Fruit fly (Drosophila melanogaster): ENCODE measurements around the gene CG43725.

CG43725 gene

dm6 chr2L:11065106-11065878 is 10.0 kb upstream of the CG43725 start (continued):
- peak; percentile 65 for TF ChIP-seq CG32006 (GFP tag; optimal IDR thresholded peaks at IDR 0.05)
- TF ChIP-seq CG7368 (GFP tag; optimal IDR thresholded peaks at IDR 0.05) = peak; percentile 60
- TF ChIP-seq CG6792 (GFP tag; optimal IDR thresholded peaks at IDR 0.05) = peak; percentile 51
- no peak for TF ChIP-seq fd85E (GFP tag; optimal IDR thresholded peaks at IDR 0.05)
- TF ChIP-seq vri (GFP tag; optimal IDR thresholded peaks at IDR 0.05) = peak; percentile 33
- TF ChIP-seq CG6163 (GFP tag; IDR thresholded peaks at IDR 0.05) = peak; percentile 57; the same call in 1 of the 3 replicates
- TF ChIP-seq pdm3 (GFP tag; optimal IDR thresholded peaks at IDR 0.05) = peak; percentile 66
- TF ChIP-seq salr (GFP tag; optimal IDR thresholded peaks at IDR 0.05) = no peak
- peak; percentile 80 for TF ChIP-seq OdsH (GFP tag; optimal IDR thresholded peaks at IDR 0.05)
- peak; percentile 63 for TF ChIP-seq Gug (GFP tag; IDR thresholded peaks at IDR 0.05)
- TF ChIP-seq dac (GFP tag; optimal IDR thresholded peaks at IDR 0.05) = no peak
- peak; percentile 60 for TF ChIP-seq CG8319 (GFP tag; optimal IDR thresholded peaks at IDR 0.05)
- peak; percentile 84 for TF ChIP-seq svp (GFP tag)
- TF ChIP-seq Smox (GFP tag; optimal IDR thresholded peaks at IDR 0.05) = peak; percentile 79
- TF ChIP-seq CG16779 (tag; optimal IDR thresholded peaks at IDR 0.05) = peak; percentile 35
- TF ChIP-seq CG11902 (GFP tag; optimal IDR thresholded peaks at IDR 0.05) = peak; percentile 53
- peak; percentile 67 for TF ChIP-seq acj6 (GFP tag; optimal IDR thresholded peaks at IDR 0.05)
- no peak for TF ChIP-seq Lpt (GFP tag; optimal IDR thresholded peaks at IDR 0.05)
- TF ChIP-seq net (GFP tag; optimal IDR thresholded peaks at IDR 0.05) = peak; percentile 60
- TF ChIP-seq fd59A (GFP tag; optimal IDR thresholded peaks at IDR 0.05) = peak; percentile 15
- peak; percentile 43 for TF ChIP-seq CG10669 (GFP tag; optimal IDR thresholded peaks at IDR 0.05)
- peak; percentile 33 for TF ChIP-seq CG6276 (GFP tag; optimal IDR thresholded peaks at IDR 0.05)
- TF ChIP-seq CG6808 (GFP tag; optimal IDR thresholded peaks at IDR 0.05) = peak; percentile 53
- no peak for TF ChIP-seq Hr38 (GFP tag; optimal IDR thresholded peaks at IDR 0.05)
- peak; percentile 66 for TF ChIP-seq CG10631 (GFP tag; optimal IDR thresholded peaks at IDR 0.05)

dm6 chr2L:11065932-11066823 is 9.1 kb upstream of the CG43725 start:
- TF ChIP-seq cyc (GFP tag; optimal IDR thresholded peaks at IDR 0.05) (peak; percentile 66), CG32006 (GFP tag; optimal IDR thresholded peaks at IDR 0.05) (peak; percentile 60), Ets96B (tag; optimal IDR thresholded peaks at IDR 0.05) (peak; percentile 46), CG3919 (GFP tag; optimal IDR thresholded peaks at IDR 0.05) (peak; percentile 56), Eip78C (GFP tag) (peak; percentile 88), spab (GFP tag; optimal IDR thresholded peaks at IDR 0.05) (no peak), Lpt (GFP tag; optimal IDR thresholded peaks at IDR 0.05) (peak; percentile 46), dsx (GFP tag; optimal IDR thresholded peaks at IDR 0.05; ENCODE audit: poor library complexity, severe bottlenecking) (no peak), Sox102F (GFP tag; optimal IDR thresholded peaks at IDR 0.05) (peak; percentile 49), Sox15 (GFP tag; optimal IDR thresholded peaks at IDR 0.05) (peak; percentile 60), dac (GFP tag; optimal IDR thresholded peaks at IDR 0.05) (peak; percentile 42), CG15336 (GFP tag; IDR thresholded peaks at IDR 0.05) (peak; percentile 65), CG6792 (GFP tag; optimal IDR thresholded peaks at IDR 0.05) (peak; percentile 55), topi (GFP tag; optimal IDR thresholded peaks at IDR 0.05) (peak; percentile 74), CG8119 (GFP tag; IDR thresholded peaks at IDR 0.05) (peak; percentile 68), Blimp-1 (GFP tag; optimal IDR thresholded peaks at IDR 0.05) (no peak), Sox14 (GFP tag; optimal IDR thresholded peaks at IDR 0.05) (peak; percentile 79), fd59A (GFP tag; optimal IDR thresholded peaks at IDR 0.05) (peak; percentile 12), eg (GFP tag; IDR thresholded peaks at IDR 0.05) (peak; percentile 72), esn (GFP tag; optimal IDR thresholded peaks at IDR 0.05) (peak; percentile 65), CG11762 (GFP tag; optimal IDR thresholded peaks at IDR 0.05; ENCODE audit: insufficient read depth) (peak; percentile 44), Hr39 (GFP tag; optimal IDR thresholded peaks at IDR 0.05) (peak; percentile 81), CG9139 (GFP tag; optimal IDR thresholded peaks at IDR 0.05) (no peak), CG6808 (GFP tag; optimal IDR thresholded peaks at IDR 0.05) (no peak), CG6854 (GFP tag; optimal IDR thresholded peaks at IDR 0.05) (no peak), CG3032 (tag; optimal IDR thresholded peaks at IDR 0.05) (peak; percentile 33), CG7368 (GFP tag; optimal IDR thresholded peaks at IDR 0.05) (peak; percentile 16), salr (GFP tag; optimal IDR thresholded peaks at IDR 0.05) (peak in 1 of 2 experiments; percentile 26), CG1621 (tag; optimal IDR thresholded peaks at IDR 0.05) (no peak)

Data from whole organism, prepupa.